Worm (Caenorhabditis elegans) whole organism, L1 larva: ENCODE measurements around the gene srt-47.
A peak's percentile ranks its signal among the peaks of the same experiment; 100 is the strongest.

ENCODE experiments used
- C16A3.4 ChIP-seq: fragments of 150-350 bp; optimal IDR thresholded peaks from 2 replicates; lab custom pipeline; 2014; ENCODE audit warnings: missing biosample characterization, missing genetic modification characterization
- C34B4.2 ChIP-seq: sonication (generic microtip); optimal IDR thresholded peaks from 2 replicates; lab custom pipeline; 2017; ENCODE audit warnings: mild to moderate bottlenecking, missing genetic modification characterization, missing compliant biosample characterization
- F16B12.6 ChIP-seq: fragments of 150-350 bp; optimal IDR thresholded peaks from 2 replicates; lab custom pipeline; 2014; ENCODE audit warnings: missing biosample characterization, missing genetic modification characterization
- Y116A8C.19 ChIP-seq: sonication (generic microtip); optimal IDR thresholded peaks from 2 replicates; lab custom pipeline; 2016; ENCODE audit warnings: missing compliant biosample characterization, missing genetic modification characterization, borderline replicate concordance
- aly-2 ChIP-seq: fragments of 150-350 bp; optimal IDR thresholded peaks from 2 replicates; lab custom pipeline; 2014; ENCODE audit warnings: missing biosample characterization, missing genetic modification characterization
- ama-1 ChIP-seq: fragments of 150-350 bp; optimal IDR thresholded peaks from 2 replicates; lab custom pipeline; 2014
- ceh-63 ChIP-seq: fragments of 200-800 bp; sonication (Bioruptor generic); optimal IDR thresholded peaks from 2 replicates; lab custom pipeline; 2018; ENCODE audit warnings: mild to moderate bottlenecking, missing genetic modification characterization, missing compliant biosample characterization
- ceh-8 ChIP-seq: fragments of 200-800 bp; sonication (Bioruptor generic); optimal IDR thresholded peaks from 2 replicates; lab custom pipeline; 2018; ENCODE audit warnings: mild to moderate bottlenecking, missing genetic modification characterization, moderate library complexity, missing compliant biosample characterization
- ceh-82 ChIP-seq, 3 experiments: fragments of 150-350 bp in 1 of 3; sonication (generic microtip) in 2 of 3; optimal IDR thresholded peaks; 2 replicates each; lab custom pipeline; 2014 to 2017; ENCODE audit warnings: missing biosample characterization in 3 of 3, missing genetic modification characterization in 3 of 3
- ceh-88 ChIP-seq: fragments of 200-800 bp; sonication (Bioruptor generic); IDR thresholded peaks from 2 replicates; pipeline ENCODE4 v1.3.6; 2022; ENCODE audit warnings: missing genetic modification characterization, missing compliant biosample characterization
- ceh-90 ChIP-seq: sonication (generic microtip); optimal IDR thresholded peaks from 2 replicates; lab custom pipeline; 2016; ENCODE audit warnings: missing genetic modification characterization, missing compliant biosample characterization
- ces-1 ChIP-seq: fragments of 150-350 bp; optimal IDR thresholded peaks from 2 replicates; lab custom pipeline; 2014; ENCODE audit warnings: missing biosample characterization, missing genetic modification reagents, missing genetic modification characterization
- dpl-1 ChIP-seq, 3 experiments: fragments of 150-350 bp in 2 of 3; sonication (generic microtip) in 1 of 3; optimal IDR thresholded peaks; 2 replicates each; lab custom pipeline; 2014 to 2017; ENCODE audit warnings: missing biosample characterization in 3 of 3, missing genetic modification characterization in 3 of 3, missing genetic modification reagents in 3 of 3
- dsc-1 ChIP-seq: sonication (generic microtip); optimal IDR thresholded peaks from 2 replicates; lab custom pipeline; 2016; ENCODE audit warnings: mild to moderate bottlenecking, missing genetic modification characterization, missing compliant biosample characterization
- efl-1 ChIP-seq, 4 experiments: fragments of 150-350 bp; optimal IDR thresholded peaks in 3 of 4; peaks in 1 of 4; 1 replicate in 1 of 4; 2 replicates in 3 of 4; lab custom pipeline; 2014; ENCODE audit warnings: missing biosample characterization in 2 of 4, missing genetic modification characterization in 2 of 4, missing genetic modification reagents in 2 of 4
- efl-3 ChIP-seq: fragments of 200-800 bp; sonication (Bioruptor generic); optimal IDR thresholded peaks from 2 replicates; lab custom pipeline; 2018; ENCODE audit warnings: mild to moderate bottlenecking, missing genetic modification characterization, missing compliant biosample characterization
- egl-13 ChIP-seq: sonication (generic microtip); optimal IDR thresholded peaks from 2 replicates; lab custom pipeline; 2016; ENCODE audit warnings: missing genotype, missing genetic modification reagents, missing genetic modification characterization, missing compliant biosample characterization
- egl-27 ChIP-seq, 2 experiments: fragments of 150-350 bp in 1 of 2; sonication (generic microtip); optimal IDR thresholded peaks; 3 replicates each; lab custom pipeline; 2017 to 2018; ENCODE audit warnings: missing biosample characterization in 2 of 2, missing genetic modification characterization in 2 of 2, missing genetic modification reagents in 2 of 2
- elt-2 ChIP-seq: sonication (generic microtip); optimal IDR thresholded peaks from 2 replicates; lab custom pipeline; 2016; ENCODE audit warnings: missing genetic modification characterization, mild to moderate bottlenecking, inconsistent platforms, missing compliant biosample characterization, missing genetic modification reagents
- elt-3 ChIP-seq, 6 experiments: fragments of 150-350 bp in 1 of 6; sonication (generic microtip); optimal IDR thresholded peaks; 2 replicates each; lab custom pipeline; 2017 to 2018; ENCODE audit warnings: missing biosample characterization in 6 of 6, missing genetic modification characterization in 6 of 6, inconsistent platforms in 1 of 6
- ets-5 ChIP-seq: fragments of 200-800 bp; sonication (Bioruptor generic); IDR thresholded peaks from 2 replicates; pipeline ENCODE4 v1.3.6; 2022; ENCODE audit warnings: missing genetic modification characterization, missing compliant biosample characterization
- fkh-4 ChIP-seq: sonication (generic microtip); optimal IDR thresholded peaks from 2 replicates; lab custom pipeline; 2016; ENCODE audit warnings: missing compliant biosample characterization, missing genetic modification characterization, borderline replicate concordance
- fos-1 ChIP-seq: fragments of 150-350 bp; optimal IDR thresholded peaks from 2 replicates; lab custom pipeline; 2014; ENCODE audit warnings: missing biosample characterization, missing genetic modification characterization
- grh-1 ChIP-seq: fragments of 200-800 bp; sonication (Bioruptor generic); IDR thresholded peaks from 2 replicates; pipeline ENCODE4 v1.3.6; 2022; ENCODE audit warnings: missing genetic modification reagents, missing genetic modification characterization, missing compliant biosample characterization
- hpl-2 ChIP-seq: fragments of 150-350 bp; optimal IDR thresholded peaks from 2 replicates; lab custom pipeline; 2014; ENCODE audit warnings: missing biosample characterization, missing genetic modification reagents, missing genetic modification characterization
- jun-1 ChIP-seq: fragments of 150-350 bp; optimal IDR thresholded peaks from 2 replicates; lab custom pipeline; 2014; ENCODE audit warnings: missing biosample characterization, missing genetic modification reagents, missing genetic modification characterization
- lin-13 ChIP-seq: fragments of 150-350 bp; optimal IDR thresholded peaks from 2 replicates; lab custom pipeline; 2014; ENCODE audit warnings: missing biosample characterization, missing genetic modification reagents, missing genetic modification characterization
- lin-15B ChIP-seq: fragments of 150-350 bp; sonication (generic microtip); optimal IDR thresholded peaks from 3 replicates; lab custom pipeline; 2014; ENCODE audit warnings: missing biosample characterization, missing genetic modification characterization
- lin-39 ChIP-seq: fragments of 150-350 bp; optimal IDR thresholded peaks from 2 replicates; lab custom pipeline; 2014; ENCODE audit warnings: missing biosample characterization, missing genetic modification reagents, missing genetic modification characterization
- lir-3 ChIP-seq: sonication (generic microtip); optimal IDR thresholded peaks from 2 replicates; lab custom pipeline; 2016; ENCODE audit warnings: mild to moderate bottlenecking, missing genetic modification characterization, moderate library complexity, missing compliant biosample characterization; ENCODE audit not compliant: poor library complexity
- lsy-2 ChIP-seq, 2 experiments: fragments of 150-350 bp; optimal IDR thresholded peaks; 2 replicates each; lab custom pipeline; 2014; ENCODE audit warnings: missing biosample characterization in 2 of 2, missing genetic modification characterization in 2 of 2
- mab-9 ChIP-seq: fragments of 200-800 bp; sonication (Bioruptor generic); IDR thresholded peaks from 2 replicates; pipeline ENCODE4 v1.3.6; 2022; ENCODE audit warnings: missing genetic modification reagents, missing genetic modification characterization, missing compliant biosample characterization
- mef-2 ChIP-seq: fragments of 150-350 bp; optimal IDR thresholded peaks from 2 replicates; lab custom pipeline; 2014; ENCODE audit warnings: missing biosample characterization, missing genetic modification characterization
- mep-1 ChIP-seq: fragments of 150-350 bp; optimal IDR thresholded peaks from 2 replicates; lab custom pipeline; 2014; ENCODE audit warnings: missing biosample characterization, missing genetic modification characterization
- nhr-11 ChIP-seq: fragments of 150-350 bp; optimal IDR thresholded peaks from 2 replicates; lab custom pipeline; 2014; ENCODE audit warnings: missing biosample characterization, missing genetic modification characterization
- nhr-12 ChIP-seq: sonication (generic microtip); optimal IDR thresholded peaks from 2 replicates; lab custom pipeline; 2017; ENCODE audit warnings: missing biosample characterization, missing genetic modification characterization
- nhr-20 ChIP-seq: sonication (generic microtip); optimal IDR thresholded peaks from 2 replicates; lab custom pipeline; 2016; ENCODE audit warnings: mild to moderate bottlenecking, missing genetic modification characterization, missing compliant biosample characterization
- nhr-71 ChIP-seq: sonication (generic microtip); optimal IDR thresholded peaks from 2 replicates; lab custom pipeline; 2016; ENCODE audit warnings: mild to moderate bottlenecking, missing genetic modification characterization, moderate library complexity, missing compliant biosample characterization
- nhr-85 ChIP-seq: sonication (generic microtip); peaks from one replicate; lab custom pipeline; 2016; ENCODE audit warnings: missing genetic modification characterization, inconsistent platforms, missing compliant biosample characterization
- pqm-1 ChIP-seq: sonication (generic microtip); optimal IDR thresholded peaks from 3 replicates; lab custom pipeline; 2017; ENCODE audit warnings: missing biosample characterization, missing genetic modification characterization
- sox-4 ChIP-seq: sonication (generic microtip); optimal IDR thresholded peaks from 2 replicates; lab custom pipeline; 2016; ENCODE audit warnings: missing genetic modification characterization, missing compliant biosample characterization
- sptf-1 ChIP-seq: fragments of 150-350 bp; optimal IDR thresholded peaks from 2 replicates; lab custom pipeline; 2014; ENCODE audit warnings: missing biosample characterization, missing genetic modification characterization
- unc-130 ChIP-seq: fragments of 150-350 bp; optimal IDR thresholded peaks from 2 replicates; lab custom pipeline; 2017; ENCODE audit warnings: missing biosample characterization, missing genetic modification characterization, inconsistent platforms
- unc-30 ChIP-seq: sonication (generic microtip); optimal IDR thresholded peaks from 2 replicates; lab custom pipeline; 2017; ENCODE audit warnings: missing biosample characterization, missing genetic modification characterization
- unc-62 ChIP-seq: fragments of 150-350 bp; optimal IDR thresholded peaks from 2 replicates; lab custom pipeline; 2014; ENCODE audit warnings: missing biosample characterization, missing genetic modification reagents, missing genetic modification characterization
- unc-98 ChIP-seq: fragments of 200-800 bp; sonication (Bioruptor generic); IDR thresholded peaks from 2 replicates; pipeline ENCODE4 v1.3.6; 2022; ENCODE audit warnings: missing genetic modification characterization, missing compliant biosample characterization
- xbp-1 ChIP-seq: sonication (generic microtip); optimal IDR thresholded peaks from 2 replicates; lab custom pipeline; 2016; ENCODE audit warnings: missing genetic modification characterization, missing compliant biosample characterization
- zag-1 ChIP-seq: fragments of 150-350 bp; optimal IDR thresholded peaks from 2 replicates; lab custom pipeline; 2014; ENCODE audit warnings: missing biosample characterization, missing genetic modification characterization
- ztf-11 ChIP-seq, 2 experiments: sonication (generic microtip); optimal IDR thresholded peaks; 2 replicates each; lab custom pipeline; 2016 to 2017; ENCODE audit warnings: missing genetic modification characterization in 2 of 2, missing biosample characterization in 1 of 2, missing compliant biosample characterization in 1 of 2
- ztf-4 ChIP-seq: fragments of 150-350 bp; optimal IDR thresholded peaks from 2 replicates; lab custom pipeline; 2014; ENCODE audit warnings: missing biosample characterization, missing genetic modification characterization

The srt-47 gene

ce11 chrIV:15039477-15039876 lies 13.7 kb downstream of the srt-47 start, which contains the start of gene hrpu-1 (continued):
- TF ChIP-seq lir-3 (tag; lab: Kevin White, UChicago), result no peak
- TF ChIP-seq egl-27 (tag; optimal IDR thresholded peaks at IDR 0.05; lab: Kevin White, UChicago), result no peak
- peak; percentile 60 for TF ChIP-seq unc-130 (tag; lab: Kevin White, UChicago)
- TF ChIP-seq zag-1, result no peak
- TF ChIP-seq ceh-8 (GFP tag; lab: Kevin White, UChicago), result peak; percentile 62
- TF ChIP-seq F16B12.6 (tag; lab: Kevin White, UChicago), result peak; percentile 75
- TF ChIP-seq aly-2 (tag; lab: Kevin White, UChicago), result peak; percentile 82
- TF ChIP-seq hpl-2 (GFP tag; lab: Kevin White, UChicago), result peak; percentile 57
- TF ChIP-seq dsc-1 (tag; lab: Kevin White, UChicago), result peak; percentile 73
- peak; percentile 66 for TF ChIP-seq mab-9 (GFP tag; lab: Robert Waterston, UW)
- no peak for TF ChIP-seq ama-1 (lab: Kevin White, UChicago)
- TF ChIP-seq nhr-12 (tag; lab: Kevin White, UChicago), result no peak
- TF ChIP-seq unc-62 (GFP tag; lab: Kevin White, UChicago), result no peak
- TF ChIP-seq ztf-4 (tag; lab: Kevin White, UChicago), result peak; percentile 56
- TF ChIP-seq nhr-85, result peak; percentile 90
- TF ChIP-seq mef-2, result no peak
- TF ChIP-seq fkh-4, result no peak
- TF ChIP-seq nhr-11 (tag; lab: Kevin White, UChicago), result peak; percentile 56
- peak; percentile 73 to 91 (median 82) for TF ChIP-seq ceh-82 (tag; optimal IDR thresholded peaks at IDR 0.05; lab: Kevin White, UChicago)
- TF ChIP-seq elt-3 (tag; optimal IDR thresholded peaks at IDR 0.05; lab: Kevin White, UChicago), result peak in 2 of 6 experiments; percentile 32 to 51
- TF ChIP-seq ces-1, result no peak
- TF ChIP-seq lin-39, result peak; percentile 74
- peak; percentile 76 for TF ChIP-seq nhr-20 (tag; lab: Kevin White, UChicago)
- no peak for TF ChIP-seq sptf-1 (tag; lab: Kevin White, UChicago)
- TF ChIP-seq unc-98, result peak; percentile 47; the same call in 1 of the 2 replicates
- TF ChIP-seq fos-1, result peak; percentile 75
- no peak for TF ChIP-seq C34B4.2 (tag; lab: Kevin White, UChicago)
- peak; percentile 83 for TF ChIP-seq xbp-1 (tag; lab: Kevin White, UChicago)
- peak; percentile 95 to 97 (median 95) for TF ChIP-seq dpl-1 (GFP tag; optimal IDR thresholded peaks at IDR 0.05; lab: Kevin White, UChicago)
- TF ChIP-seq ceh-90 (tag; lab: Kevin White, UChicago), result peak; percentile 22
- TF ChIP-seq C16A3.4 (tag; lab: Kevin White, UChicago), result peak; percentile 72
- TF ChIP-seq efl-1 (optimal IDR thresholded peaks at IDR 0.05; lab: Kevin White, UChicago), result peak; percentile 95 to 97
- peak; percentile 95 to 99 for TF ChIP-seq efl-1 (GFP tag; optimal IDR thresholded peaks at IDR 0.05 in 1 of 2; lab: Kevin White, UChicago)
- TF ChIP-seq grh-1 (GFP tag; lab: Robert Waterston, UW), result peak; percentile 60; the same call in 1 of the 2 replicates
- TF ChIP-seq mep-1 (tag; lab: Kevin White, UChicago), result peak; percentile 94
- peak; percentile 85 for TF ChIP-seq lin-15B (tag; lab: Kevin White, UChicago)
- no peak for TF ChIP-seq ceh-63 (GFP tag; lab: Kevin White, UChicago)
- no peak for TF ChIP-seq elt-2 (tag; lab: Kevin White, UChicago)
- TF ChIP-seq pqm-1 (tag; lab: Kevin White, UChicago), result no peak
- TF ChIP-seq lin-13 (GFP tag; lab: Kevin White, UChicago), result peak; percentile 70
- peak; percentile 80 for TF ChIP-seq jun-1 (tag; lab: Kevin White, UChicago)
- TF ChIP-seq sox-4, result peak; percentile 3
- TF ChIP-seq Y116A8C.19, result no peak
- TF ChIP-seq egl-13 (tag; lab: Kevin White, UChicago), result peak; percentile 45
- TF ChIP-seq ets-5 (GFP tag; lab: Robert Waterston, UW), result no peak
- TF ChIP-seq ztf-11 (tag; optimal IDR thresholded peaks at IDR 0.05; lab: Kevin White, UChicago), result peak in 1 of 2 experiments; percentile 63
- TF ChIP-seq unc-30, result no peak
- TF ChIP-seq ceh-88 (GFP tag; lab: Robert Waterston, UW), result peak; percentile 55; the same call in 1 of the 2 replicates
- peak; percentile 88 to 94 for TF ChIP-seq lsy-2 (tag; optimal IDR thresholded peaks at IDR 0.05; lab: Kevin White, UChicago)
- TF ChIP-seq efl-3 (GFP tag; lab: Kevin White, UChicago), result no peak
- TF ChIP-seq nhr-71 (tag; lab: Kevin White, UChicago), result peak; percentile 87
